Worm (Caenorhabditis elegans) whole organism, L3 larva: ENCODE results near the gene ZC204.17.

Experiments
- ceh-82 ChIP-seq: fragments of 150-350 bp; optimal IDR thresholded peaks from 2 replicates; lab custom pipeline; 2014; ENCODE audit warnings: missing biosample characterization, missing genetic modification characterization
- elt-2 ChIP-seq: sonication (generic microtip); optimal IDR thresholded peaks from 2 replicates; lab custom pipeline; 2016; ENCODE audit warnings: missing genetic modification reagents, mild to moderate bottlenecking, missing genetic modification characterization, missing compliant biosample characterization
- elt-3 ChIP-seq, 3 experiments: fragments of 150-350 bp in 1 of 3; sonication (generic microtip) in 2 of 3; optimal IDR thresholded peaks; 2 replicates in 2 of 3; 4 replicates in 1 of 3; lab custom pipeline; 2014 to 2017; ENCODE audit warnings: missing biosample characterization in 3 of 3, missing genetic modification characterization in 3 of 3
- fkh-10 ChIP-seq: sonication (generic microtip); optimal IDR thresholded peaks from 2 replicates; lab custom pipeline; 2017; ENCODE audit warnings: missing biosample characterization, missing genetic modification reagents, missing genetic modification characterization
- fos-1 ChIP-seq: fragments of 150-350 bp; optimal IDR thresholded peaks from 2 replicates; lab custom pipeline; 2014; ENCODE audit warnings: missing biosample characterization, missing genetic modification characterization
- lin-39 ChIP-seq: fragments of 150-350 bp; optimal IDR thresholded peaks from 2 replicates; lab custom pipeline; 2018; ENCODE audit warnings: missing biosample characterization, missing genetic modification reagents, missing genetic modification characterization
- nhr-237 ChIP-seq: fragments of 150-350 bp; optimal IDR thresholded peaks from 2 replicates; lab custom pipeline; 2014; ENCODE audit warnings: missing biosample characterization, missing genetic modification characterization
- snpc-4 ChIP-seq: fragments of 150-350 bp; optimal IDR thresholded peaks from 2 replicates; lab custom pipeline; 2014; ENCODE audit warnings: missing biosample characterization, missing genetic modification characterization
- zag-1 ChIP-seq: fragments of 150-350 bp; optimal IDR thresholded peaks from 2 replicates; lab custom pipeline; 2014; ENCODE audit warnings: missing biosample characterization, missing genetic modification characterization
- ztf-11 ChIP-seq: fragments of 150-350 bp; optimal IDR thresholded peaks from 2 replicates; lab custom pipeline; 2014; ENCODE audit warnings: missing biosample characterization, missing genetic modification characterization

- TF ChIP-seq fos-1, result no peak
- TF ChIP-seq elt-3 (tag; optimal IDR thresholded peaks at IDR 0.05; lab: Kevin White, UChicago), result no peak
- TF ChIP-seq zag-1, result no peak
- TF ChIP-seq fkh-10, result no peak
- no peak for TF ChIP-seq snpc-4 (tag; lab: Kevin White, UChicago)
- TF ChIP-seq ztf-11, result no peak
- no peak for TF ChIP-seq elt-2
- no peak for TF ChIP-seq ceh-82
- no peak for TF ChIP-seq nhr-237 (tag; lab: Kevin White, UChicago)
- no peak for TF ChIP-seq lin-39 (tag; lab: Kevin White, UChicago)
Measured at ce11 chrII:1672673-1673072, 26.6 kb upstream of the ZC204.17 start.
